Fruit fly (Drosophila melanogaster): ENCODE data around the gene CG32262.

The CG32262 gene

dm6 chr3L:3770823-3771222 is 39.2 kb downstream of the CG32262 start (continued):
- TF ChIP-seq dmrt99B (tag; optimal IDR thresholded peaks at IDR 0.05) (peak; percentile 48), toy (GFP tag; IDR thresholded peaks at IDR 0.05) (no peak), CG10431 (GFP tag; optimal IDR thresholded peaks at IDR 0.05) (no peak), Lim3 (GFP tag; IDR thresholded peaks at IDR 0.05) (no peak), CG11695 (GFP tag; IDR thresholded peaks at IDR 0.05) (peak; percentile 52; the same call in 1 of the 3 replicates), CG2889 (GFP tag; IDR thresholded peaks at IDR 0.05) (0 out of 3 replicates have a peak, but pooled peaks have one; percentile 35), CG7786 (GFP tag; optimal IDR thresholded peaks at IDR 0.05) (peak; percentile 57), ind (GFP tag; optimal IDR thresholded peaks at IDR 0.05) (peak; percentile 34), odd (GFP tag; optimal IDR thresholded peaks at IDR 0.05) (peak; percentile 11), zf30C (GFP tag; optimal IDR thresholded peaks at IDR 0.05) (no peak), emc (GFP tag; optimal IDR thresholded peaks at IDR 0.05) (no peak), CG4707 (GFP tag; optimal IDR thresholded peaks at IDR 0.05) (no peak), Taf1 (GFP tag; IDR thresholded peaks at IDR 0.05) (0 out of 2 replicates have a peak, but pooled peaks have one; percentile 16), CG12299 (tag; optimal IDR thresholded peaks at IDR 0.05) (no peak), ERR (GFP tag; optimal IDR thresholded peaks at IDR 0.05) (no peak), Hr3 (GFP tag; optimal IDR thresholded peaks at IDR 0.05) (no peak), zfh2 (GFP tag; optimal IDR thresholded peaks at IDR 0.05) (peak; percentile 63), Sry-β (GFP tag; optimal IDR thresholded peaks at IDR 0.05) (no peak), prd (optimal IDR thresholded peaks at IDR 0.05) (no peak), prd (GFP tag; IDR thresholded peaks at IDR 0.05) (no peak), CG10147 (GFP tag; optimal IDR thresholded peaks at IDR 0.05) (peak; percentile 67), nerfin-2 (GFP tag; IDR thresholded peaks at IDR 0.05; ENCODE audit: partially characterized antibody) (no peak), CG13775 (GFP tag; optimal IDR thresholded peaks at IDR 0.05) (peak; percentile 35), Dfd (GFP tag; optimal IDR thresholded peaks at IDR 0.05) (no peak), cato (GFP tag; optimal IDR thresholded peaks at IDR 0.05; ENCODE audit: borderline replicate concordance) (no peak), CG11456 (GFP tag; IDR thresholded peaks at IDR 0.05) (peak; percentile 58; the same call in 1 of the 3 replicates), CG14014 (GFP tag; IDR thresholded peaks at IDR 0.05) (peak; percentile 55; the same call in 1 of the 2 replicates), Xbp1 (GFP tag; optimal IDR thresholded peaks at IDR 0.05) (peak; percentile 32), Oli (tag; optimal IDR thresholded peaks at IDR 0.05) (peak; percentile 46), D19B (GFP tag; optimal IDR thresholded peaks at IDR 0.05) (peak; percentile 74), CG13624 (GFP tag; optimal IDR thresholded peaks at IDR 0.05) (peak; percentile 47), CG1024 (GFP tag; IDR thresholded peaks at IDR 0.05) (no peak), gem (tag; optimal IDR thresholded peaks at IDR 0.05) (peak; percentile 68), zfh1 (GFP tag; IDR thresholded peaks at IDR 0.05) (no peak), CG8924 (tag; optimal IDR thresholded peaks at IDR 0.05) (no peak), sisA (GFP tag; IDR thresholded peaks at IDR 0.05) (peak; percentile 35; the same call in 1 of the 2 replicates), otp (GFP tag; IDR thresholded peaks at IDR 0.05) (no peak), Aef1 (GFP tag; IDR thresholded peaks at IDR 0.05) (peak; percentile 45; the same call in 2 of the 3 replicates), gsb-n (tag; optimal IDR thresholded peaks at IDR 0.05) (no peak), CG15601 (tag; optimal IDR thresholded peaks at IDR 0.05) (no peak), slbo (GFP tag; IDR thresholded peaks at IDR 0.05) (peak; percentile 73), stc (GFP tag; IDR thresholded peaks at IDR 0.05) (0 out of 2 replicates have a peak, but pooled peaks have one; percentile 11), HLH4C (GFP tag; IDR thresholded peaks at IDR 0.05; ENCODE audit: partially characterized antibody) (no peak), CG18599 (GFP tag; optimal IDR thresholded peaks at IDR 0.05) (peak; percentile 47), CG10267 (tag; optimal IDR thresholded peaks at IDR 0.05) (no peak), CG17568 (GFP tag; optimal IDR thresholded peaks at IDR 0.05) (no peak), CG8290 (GFP tag; optimal IDR thresholded peaks at IDR 0.05) (no peak), CG8290 (tag; optimal IDR thresholded peaks at IDR 0.05) (peak in 1 of 2 experiments; percentile 59), TFAM (GFP tag; optimal IDR thresholded peaks at IDR 0.05) (no peak), pnt (GFP tag; optimal IDR thresholded peaks at IDR 0.05) (no peak), CG12071 (GFP tag; optimal IDR thresholded peaks at IDR 0.05) (peak; percentile 35), CG16815 (GFP tag; optimal IDR thresholded peaks at IDR 0.05) (no peak)
